Fruit fly (Drosophila melanogaster): ENCODE data around the gene CG14711.
A peak's percentile ranks its signal among the peaks of the same experiment; 100 is the strongest.

CG14711 gene

DNA sequence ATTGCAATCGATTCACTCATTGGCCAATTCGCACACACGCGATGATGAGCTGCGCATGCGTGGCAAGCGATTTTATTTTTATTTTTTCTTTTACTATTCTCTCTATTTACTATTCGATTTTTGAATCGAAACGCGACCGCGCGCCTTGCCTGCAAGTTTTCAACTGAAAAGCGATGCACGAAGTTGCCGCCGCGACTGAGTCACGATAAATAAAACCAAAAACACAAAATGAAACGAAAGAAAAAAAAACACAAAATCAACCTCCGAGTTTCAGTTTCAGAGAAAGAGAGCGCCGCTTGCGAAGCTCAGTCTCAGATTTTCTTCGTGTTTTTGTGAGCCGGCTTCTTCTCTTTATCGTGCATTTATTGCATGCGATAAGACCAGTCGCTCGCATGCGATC lies 23.7 kb downstream of the CG14711 start (continued):
- TF ChIP-seq Deaf1 (tag; optimal IDR thresholded peaks at IDR 0.05) (peak; percentile 51), sqz (GFP tag; optimal IDR thresholded peaks at IDR 0.05) (peak; percentile 62), CG13287 (GFP tag; IDR thresholded peaks at IDR 0.05; ENCODE audit: partially characterized antibody) (peak; percentile 20; the same call in 1 of the 2 replicates), Trl (optimal IDR thresholded peaks at IDR 0.05) (peak in 1 of 2 experiments; percentile 34), Trl (GFP tag; optimal IDR thresholded peaks at IDR 0.05) (no peak), CG2199 (GFP tag; IDR thresholded peaks at IDR 0.05) (0 out of 3 replicates have a peak, but pooled peaks have one; percentile 42), CG30403 (GFP tag; optimal IDR thresholded peaks at IDR 0.05) (no peak)

DNA sequence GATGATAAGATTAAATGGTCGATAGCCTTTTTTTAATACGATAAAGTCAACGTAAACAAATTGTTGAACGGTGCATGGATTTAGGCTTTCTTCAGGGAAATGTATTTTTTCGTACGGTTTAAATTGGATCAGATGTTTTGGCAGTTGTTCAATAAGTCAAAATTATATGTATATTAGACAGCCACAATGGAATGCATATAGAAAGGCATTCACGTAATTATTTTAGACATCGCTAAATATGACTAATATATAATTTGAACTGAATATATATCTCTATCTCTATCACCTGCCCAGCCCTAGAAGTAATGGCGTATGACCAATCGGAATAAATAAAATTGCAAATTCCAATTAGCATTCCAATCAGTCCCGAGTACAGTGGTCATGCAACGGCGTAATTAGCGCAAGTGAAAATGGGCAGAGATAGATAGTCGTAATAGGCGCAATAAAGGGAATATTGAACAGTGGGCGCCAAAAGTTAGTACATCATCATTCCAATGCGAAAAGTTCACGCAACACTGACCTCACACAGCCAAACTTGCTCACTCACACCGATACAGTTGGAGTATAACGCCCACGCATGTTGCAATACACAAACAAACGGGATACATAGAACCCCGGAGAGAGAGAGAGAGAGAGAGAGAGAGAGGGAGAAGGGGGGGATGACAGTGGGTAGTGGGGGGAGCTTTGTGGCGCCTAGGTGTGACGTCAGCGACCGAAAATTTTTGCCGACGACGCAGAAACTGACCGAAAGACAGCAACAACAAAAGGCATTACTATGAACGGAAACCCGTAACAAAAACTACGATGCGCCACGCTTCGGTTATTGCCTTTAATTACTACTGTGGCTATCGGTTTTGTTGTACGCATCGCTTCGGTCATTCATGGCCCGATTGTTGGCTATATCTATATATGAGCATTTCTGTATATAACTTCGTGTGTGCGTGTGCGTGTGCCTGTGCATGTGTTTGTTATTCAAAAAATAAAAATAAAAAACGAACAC lies 25.5 kb downstream of the CG14711 start:
- no peak for TF ChIP-seq emc (GFP tag; optimal IDR thresholded peaks at IDR 0.05)
- no peak for TF ChIP-seq CG34422 (GFP tag; IDR thresholded peaks at IDR 0.05)
- no peak for TF ChIP-seq CG10147 (GFP tag; optimal IDR thresholded peaks at IDR 0.05)
- no peak for TF ChIP-seq CG12299 (tag; optimal IDR thresholded peaks at IDR 0.05)
- no peak for TF ChIP-seq Scr (GFP tag; IDR thresholded peaks at IDR 0.05; ENCODE audit: partially characterized antibody)
- TF ChIP-seq ci (GFP tag; IDR thresholded peaks at IDR 0.05), result no peak
- peak; percentile 87 for TF ChIP-seq sd (tag; optimal IDR thresholded peaks at IDR 0.05)
- no peak for TF ChIP-seq Myb (GFP tag; optimal IDR thresholded peaks at IDR 0.05)
- no peak for TF ChIP-seq lilli (GFP tag; optimal IDR thresholded peaks at IDR 0.05)
- no peak for TF ChIP-seq CG15073 (GFP tag; optimal IDR thresholded peaks at IDR 0.05)
- no peak for TF ChIP-seq CG4282 (GFP tag; optimal IDR thresholded peaks at IDR 0.05)
- TF ChIP-seq bigmax (GFP tag; optimal IDR thresholded peaks at IDR 0.05), result no peak
- TF ChIP-seq Oaz (GFP tag; IDR thresholded peaks at IDR 0.05), result no peak
- TF ChIP-seq tin (GFP tag; optimal IDR thresholded peaks at IDR 0.05), result no peak
- TF ChIP-seq Neu2 (GFP tag; optimal IDR thresholded peaks at IDR 0.05; ENCODE audit: borderline replicate concordance), result no peak
- TF ChIP-seq nerfin-1 (tag; optimal IDR thresholded peaks at IDR 0.05), result no peak
- 0 out of 2 replicates have a peak, but pooled peaks have one; percentile 11 for TF ChIP-seq CG13287 (GFP tag; IDR thresholded peaks at IDR 0.05; ENCODE audit: partially characterized antibody)
- no peak for TF ChIP-seq CG8290 (GFP tag; optimal IDR thresholded peaks at IDR 0.05)
- peak in 1 of 2 experiments; percentile 6 for TF ChIP-seq CG8290 (tag; optimal IDR thresholded peaks at IDR 0.05)
- TF ChIP-seq Deaf1 (tag; optimal IDR thresholded peaks at IDR 0.05), result peak; percentile 61
- no peak for TF ChIP-seq Tbp (GFP tag; optimal IDR thresholded peaks at IDR 0.05)
- no peak for TF ChIP-seq CG16815 (GFP tag; optimal IDR thresholded peaks at IDR 0.05)
- peak; percentile 78 for TF ChIP-seq Med (GFP tag)
- TF ChIP-seq chinmo (GFP tag; IDR thresholded peaks at IDR 0.05; ENCODE audit: partially characterized antibody), result peak; percentile 87; the same call in 3 of the 4 replicates
- no peak for TF ChIP-seq CG17912 (GFP tag; optimal IDR thresholded peaks at IDR 0.05)
- TF ChIP-seq CG6175 (GFP tag; IDR thresholded peaks at IDR 0.05), result peak; percentile 53; the same call in 1 of the 3 replicates
- TF ChIP-seq ash1 (GFP tag; optimal IDR thresholded peaks at IDR 0.05), result peak; percentile 25
- no peak for TF ChIP-seq mld (GFP tag; IDR thresholded peaks at IDR 0.05; ENCODE audit: partially characterized antibody)
- TF ChIP-seq br (optimal IDR thresholded peaks at IDR 0.05), result no peak
- TF ChIP-seq CG7556 (GFP tag; optimal IDR thresholded peaks at IDR 0.05), result no peak
- TF ChIP-seq zen (tag; optimal IDR thresholded peaks at IDR 0.05), result no peak
- TF ChIP-seq CG31388 (GFP tag; optimal IDR thresholded peaks at IDR 0.05), result no peak
- TF ChIP-seq luna (GFP tag; optimal IDR thresholded peaks at IDR 0.05), result no peak
- TF ChIP-seq hbn (GFP tag; IDR thresholded peaks at IDR 0.05; ENCODE audit: partially characterized antibody), result no peak
- 0 out of 2 replicates have a peak, but pooled peaks have one; percentile 26 for TF ChIP-seq CG3847 (GFP tag; IDR thresholded peaks at IDR 0.05)
- no peak for TF ChIP-seq kni (GFP tag; optimal IDR thresholded peaks at IDR 0.05)
- no peak for TF ChIP-seq Lhr (GFP tag; optimal IDR thresholded peaks at IDR 0.05)
- TF ChIP-seq NfI (GFP tag; optimal IDR thresholded peaks at IDR 0.05), result no peak
- peak; percentile 25 for TF ChIP-seq CrebB (tag; optimal IDR thresholded peaks at IDR 0.05)
- no peak for TF ChIP-seq CG3065 (GFP tag; optimal IDR thresholded peaks at IDR 0.05)
- TF ChIP-seq Drgx (GFP tag; IDR thresholded peaks at IDR 0.05), result peak; percentile 30; the same call in 1 of the 2 replicates
- peak; percentile 35 for TF ChIP-seq CG8388 (GFP tag; optimal IDR thresholded peaks at IDR 0.05)

All from whole organism, embryonic.